Worm (Caenorhabditis elegans): ENCODE data around the gene his-73.

DNA sequence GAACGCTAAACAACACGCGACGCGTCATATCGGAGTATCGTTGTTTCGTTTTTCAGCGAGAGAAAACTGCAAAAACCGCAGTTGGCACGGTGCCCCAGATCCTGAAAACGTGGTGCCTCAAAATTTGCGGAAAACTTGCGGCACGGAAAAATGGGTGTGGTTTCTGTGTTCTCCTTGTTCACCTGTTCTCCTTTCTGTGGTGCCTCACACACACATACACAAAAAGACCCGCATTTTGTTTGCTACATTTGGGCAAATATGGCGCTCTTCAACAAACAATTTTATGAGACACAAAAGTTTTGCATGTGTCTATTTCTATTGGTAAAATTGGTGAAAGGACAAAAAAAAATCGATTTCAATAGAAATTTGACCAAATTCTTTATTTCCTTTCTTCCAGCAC lies 15.3 kb downstream of the his-73 start:
- no peak for TF ChIP-seq ceh-6 (GFP tag; optimal IDR thresholded peaks at IDR 0.05)
- no peak for TF ChIP-seq gmeb-2 (tag; optimal IDR thresholded peaks at IDR 0.05)
- no peak for TF ChIP-seq nhr-232 (tag; optimal IDR thresholded peaks at IDR 0.05)
- TF ChIP-seq hlh-6 (tag; optimal IDR thresholded peaks at IDR 0.05), result no peak
- TF ChIP-seq ztf-16 (tag; optimal IDR thresholded peaks at IDR 0.05), result no peak
- no peak for TF ChIP-seq K02D7.2 (tag; optimal IDR thresholded peaks at IDR 0.05)
- TF ChIP-seq elt-2 (tag; optimal IDR thresholded peaks at IDR 0.05), result no peak
- TF ChIP-seq sox-4 (tag; optimal IDR thresholded peaks at IDR 0.05), result no peak
